Worm (Caenorhabditis elegans) whole organism, young adult: ENCODE results near the gene D1054.3.

Experiments
- akir-1 ChIP-seq: fragments of 200-800 bp; sonication (Bioruptor generic); optimal IDR thresholded peaks from 2 replicates; lab custom pipeline; 2018; ENCODE audit warnings: mild to moderate bottlenecking, missing genetic modification characterization, moderate library complexity, missing compliant biosample characterization
- aptf-2 ChIP-seq: fragments of 200-800 bp; sonication (Bioruptor generic); conservative IDR thresholded peaks from 2 replicates; pipeline ENCODE4 v1.3.6; 2022; ENCODE audit warnings: missing genetic modification reagents, missing genetic modification characterization, missing compliant biosample characterization
- ceh-27 ChIP-seq: fragments of 200-800 bp; sonication (Bioruptor generic); optimal IDR thresholded peaks from 2 replicates; lab custom pipeline; 2018; ENCODE audit warnings: mild to moderate bottlenecking, missing genetic modification characterization, moderate library complexity, missing compliant biosample characterization
- ekl-4 ChIP-seq: fragments of 200-800 bp; sonication (Bioruptor generic); IDR thresholded peaks from 2 replicates; pipeline ENCODE4 v1.3.6; 2022; ENCODE audit warnings: missing genetic modification reagents, missing genetic modification characterization, missing compliant biosample characterization
- gei-17 ChIP-seq: fragments of 200-800 bp; sonication (Bioruptor generic); optimal IDR thresholded peaks from 2 replicates; lab custom pipeline; 2018; ENCODE audit warnings: mild to moderate bottlenecking, missing genetic modification characterization, missing compliant biosample characterization
- hmg-20 ChIP-seq: fragments of 200-800 bp; sonication (Bioruptor generic); IDR thresholded peaks from 2 replicates; pipeline ENCODE4 v1.3.6; 2022; ENCODE audit warnings: missing genetic modification reagents, missing genetic modification characterization, missing compliant biosample characterization
- hrde-1 ChIP-seq: sonication (generic microtip); optimal IDR thresholded peaks from 2 replicates; lab custom pipeline; 2016; ENCODE audit warnings: missing genetic modification characterization, mild to moderate bottlenecking, missing compliant biosample characterization, moderate library complexity, missing genotype, missing genetic modification reagents, borderline replicate concordance
- unc-62 ChIP-seq: fragments of 150-350 bp; optimal IDR thresholded peaks from 2 replicates; lab custom pipeline; 2014; ENCODE audit warnings: missing biosample characterization, missing genetic modification reagents, missing genetic modification characterization
- ztf-26 ChIP-seq: sonication (generic microtip); optimal IDR thresholded peaks from 2 replicates; lab custom pipeline; 2017; ENCODE audit warnings: missing genetic modification characterization, missing compliant biosample characterization

- TF ChIP-seq gei-17 (GFP tag; lab: Kevin White, UChicago): no peak
- no peak for TF ChIP-seq ceh-27
- no peak for TF ChIP-seq ekl-4 (GFP tag; lab: Robert Waterston, UW)
- no peak for TF ChIP-seq akir-1 (GFP tag; lab: Kevin White, UChicago)
- TF ChIP-seq ztf-26 (tag; lab: Kevin White, UChicago): no peak
- TF ChIP-seq unc-62 (GFP tag; lab: Kevin White, UChicago): no peak
- no peak for TF ChIP-seq aptf-2 (GFP tag; lab: Robert Waterston, UW)
- TF ChIP-seq hmg-20: no peak
- TF ChIP-seq hrde-1 (tag; lab: Kevin White, UChicago): no peak
These were observed 45.6 kb downstream of the D1054.3 start for ce11 chrV:10816831-10817230.
